Worm (Caenorhabditis elegans) whole organism, L4 larva: ENCODE measurements around the gene gsy-1.

ENCODE experiments used
- F10B5.3 ChIP-seq: sonication (generic microtip); optimal IDR thresholded peaks from 2 replicates; lab custom pipeline; 2016; ENCODE audit warnings: mild to moderate bottlenecking, missing genetic modification characterization, missing compliant biosample characterization
- F37D6.2 ChIP-seq: sonication (generic microtip); optimal IDR thresholded peaks from 2 replicates; lab custom pipeline; 2016; ENCODE audit warnings: mild to moderate bottlenecking, missing genetic modification characterization, missing compliant biosample characterization
- F44E2.7 ChIP-seq: fragments of 200-800 bp; sonication (Bioruptor generic); IDR thresholded peaks from 2 replicates; pipeline ENCODE4 v2.1.2; 2022; ENCODE audit warnings: missing genetic modification characterization, missing compliant biosample characterization
- R02D3.7 ChIP-seq: fragments of 150-350 bp; sonication (generic microtip); optimal IDR thresholded peaks from 3 replicates; lab custom pipeline; 2014; ENCODE audit warnings: missing biosample characterization, missing genetic modification characterization
- T26A8.4 ChIP-seq: fragments of 200-800 bp; sonication (Bioruptor generic); IDR thresholded peaks from 2 replicates; pipeline ENCODE4 v1.3.6; 2022; ENCODE audit warnings: missing genetic modification characterization, missing compliant biosample characterization
- Y48G9A.11 ChIP-seq: fragments of 200-800 bp; sonication (Bioruptor generic); IDR thresholded peaks from 2 replicates; pipeline ENCODE4 v1.3.6; 2022; ENCODE audit warnings: missing genetic modification reagents, missing genetic modification characterization, missing compliant biosample characterization
- Y5F2A.4 ChIP-seq: fragments of 200-800 bp; sonication (Bioruptor generic); optimal IDR thresholded peaks from 2 replicates; lab custom pipeline; 2018; ENCODE audit warnings: mild to moderate bottlenecking, missing genetic modification characterization, missing compliant biosample characterization
- ZK337.2 ChIP-seq: fragments of 200-800 bp; sonication (Bioruptor generic); IDR thresholded peaks from 2 replicates; pipeline ENCODE4 v1.3.6; 2022; ENCODE audit warnings: missing genetic modification reagents, missing genetic modification characterization, missing compliant biosample characterization
- ZK546.5 ChIP-seq, 2 experiments: sonication (generic microtip); optimal IDR thresholded peaks; 2 replicates each; lab custom pipeline; 2017; ENCODE audit warnings: missing biosample characterization in 2 of 2, missing genetic modification characterization in 2 of 2
- aly-2 ChIP-seq: sonication (generic microtip); optimal IDR thresholded peaks from 2 replicates; lab custom pipeline; 2018; ENCODE audit warnings: missing biosample characterization, missing genetic modification characterization
- arid-1 ChIP-seq: fragments of 200-800 bp; sonication (Bioruptor generic); conservative IDR thresholded peaks from 2 replicates; pipeline ENCODE4 v1.3.6; 2022; ENCODE audit warnings: missing genetic modification reagents, missing genetic modification characterization, missing compliant biosample characterization
- ceh-20 ChIP-seq: fragments of 200-800 bp; sonication (Bioruptor generic); IDR thresholded peaks from 2 replicates; pipeline ENCODE4 v1.3.6; 2022; ENCODE audit warnings: missing genetic modification reagents, missing genetic modification characterization, missing compliant biosample characterization
- ceh-32 ChIP-seq: sonication (generic microtip); optimal IDR thresholded peaks from 2 replicates; lab custom pipeline; 2016; ENCODE audit warnings: mild to moderate bottlenecking, missing genetic modification characterization, missing compliant biosample characterization; ENCODE audit not compliant: poor library complexity
- daf-16 ChIP-seq, 3 experiments: sonication (generic microtip); optimal IDR thresholded peaks; 2 replicates each; lab custom pipeline; 2016 to 2017; ENCODE audit warnings: missing genetic modification characterization in 3 of 3, missing genetic modification reagents in 3 of 3, mild to moderate bottlenecking in 2 of 3, missing compliant biosample characterization in 2 of 3, missing biosample characterization in 1 of 3, moderate library complexity in 1 of 3
- dve-1 ChIP-seq: sonication (generic microtip); optimal IDR thresholded peaks from 2 replicates; lab custom pipeline; 2017; ENCODE audit warnings: antibody characterized with exemption, mild to moderate bottlenecking, missing genetic modification characterization, missing compliant biosample characterization; ENCODE audit not compliant: insufficient read depth
- fos-1 ChIP-seq: fragments of 150-350 bp; optimal IDR thresholded peaks from 2 replicates; lab custom pipeline; 2014; ENCODE audit warnings: missing biosample characterization, missing genetic modification characterization
- hif-1 ChIP-seq, 2 experiments: sonication (generic microtip); optimal IDR thresholded peaks; 2 replicates each; lab custom pipeline; 2016 to 2017; ENCODE audit warnings: missing compliant biosample characterization in 2 of 2, missing genetic modification characterization in 2 of 2, missing genetic modification reagents in 2 of 2, missing genotype in 2 of 2, mild to moderate bottlenecking in 1 of 2
- hlh-11 ChIP-seq: fragments of 200-800 bp; sonication (Bioruptor generic); optimal IDR thresholded peaks from 2 replicates; lab custom pipeline; 2018; ENCODE audit warnings: mild to moderate bottlenecking, missing genetic modification characterization, missing compliant biosample characterization
- hlh-30 ChIP-seq: sonication (generic microtip); optimal IDR thresholded peaks from 2 replicates; lab custom pipeline; 2017; ENCODE audit warnings: antibody characterized with exemption, mild to moderate bottlenecking, missing genetic modification characterization, missing compliant biosample characterization; ENCODE audit not compliant: insufficient read depth
- lin-1 ChIP-seq: fragments of 200-800 bp; sonication (Bioruptor generic); IDR thresholded peaks from 2 replicates; pipeline ENCODE4 v1.3.6; 2022; ENCODE audit warnings: missing genetic modification reagents, missing genetic modification characterization, missing compliant biosample characterization
- lin-38 ChIP-seq: fragments of 200-800 bp; sonication (Bioruptor generic); IDR thresholded peaks from 2 replicates; pipeline ENCODE4 v1.3.6; 2022; ENCODE audit warnings: missing genetic modification reagents, missing genetic modification characterization, missing compliant biosample characterization
- mep-1 ChIP-seq: fragments of 150-350 bp; sonication (generic microtip); optimal IDR thresholded peaks from 3 replicates; lab custom pipeline; 2014; ENCODE audit warnings: missing biosample characterization, missing genetic modification characterization
- mes-2 ChIP-seq: sonication (generic microtip); optimal IDR thresholded peaks from 2 replicates; lab custom pipeline; 2016; ENCODE audit warnings: missing genotype, mild to moderate bottlenecking, missing genetic modification characterization, missing compliant biosample characterization; ENCODE audit not compliant: poor library complexity, severe bottlenecking
- nhr-10 ChIP-seq: fragments of 150-350 bp; optimal IDR thresholded peaks from 2 replicates; lab custom pipeline; 2014; ENCODE audit warnings: missing biosample characterization, missing genetic modification characterization
- nhr-102 ChIP-seq: sonication (generic microtip); optimal IDR thresholded peaks from 2 replicates; lab custom pipeline; 2016; ENCODE audit warnings: mild to moderate bottlenecking, missing genetic modification characterization, moderate library complexity, missing compliant biosample characterization
- nhr-25 ChIP-seq: sonication (generic microtip); optimal IDR thresholded peaks from 2 replicates; lab custom pipeline; 2017; ENCODE audit warnings: missing genetic modification characterization, mild to moderate bottlenecking, missing compliant biosample characterization, antibody characterized with exemption, moderate library complexity, borderline replicate concordance; ENCODE audit not compliant: insufficient read depth
- nhr-28 ChIP-seq: fragments of 150-350 bp; optimal IDR thresholded peaks from 2 replicates; lab custom pipeline; 2014; ENCODE audit warnings: missing biosample characterization, missing genetic modification characterization
- nhr-41 ChIP-seq: fragments of 200-800 bp; sonication (Bioruptor generic); IDR thresholded peaks from 2 replicates; pipeline ENCODE4 v1.3.6; 2022; ENCODE audit warnings: missing genetic modification reagents, missing genetic modification characterization, missing compliant biosample characterization
- nhr-6 ChIP-seq: fragments of 150-350 bp; optimal IDR thresholded peaks from 2 replicates; lab custom pipeline; 2014; ENCODE audit warnings: missing biosample characterization, missing genetic modification characterization
- pha-4 ChIP-seq, 2 experiments: fragments of 150-350 bp in 1 of 2; fragments of 200-800 bp in 1 of 2; sonication (Bioruptor generic) in 1 of 2; IDR thresholded peaks in 1 of 2; optimal IDR thresholded peaks in 1 of 2; 2 replicates each; pipeline versions ENCODE4 v1.3.6 to Lab custom; 2014 to 2022; ENCODE audit warnings: missing genetic modification characterization in 2 of 2, missing genetic modification reagents in 2 of 2, missing biosample characterization in 1 of 2, missing compliant biosample characterization in 1 of 2
- php-3 ChIP-seq: fragments of 200-800 bp; sonication (Bioruptor generic); IDR thresholded peaks from 2 replicates; pipeline ENCODE4 v1.3.6; 2022; ENCODE audit warnings: missing genetic modification reagents, missing genetic modification characterization, missing compliant biosample characterization
- pqm-1 ChIP-seq: sonication (generic microtip); optimal IDR thresholded peaks from 2 replicates; lab custom pipeline; 2017; ENCODE audit warnings: missing biosample characterization, missing genetic modification characterization
- rbr-2 ChIP-seq: sonication (generic microtip); optimal IDR thresholded peaks from 2 replicates; lab custom pipeline; 2016; ENCODE audit warnings: missing genotype, missing genetic modification characterization, missing compliant biosample characterization
- skn-1 ChIP-seq: fragments of 150-350 bp; optimal IDR thresholded peaks from 2 replicates; lab custom pipeline; 2014; ENCODE audit warnings: missing biosample characterization, missing genetic modification characterization
- spr-3 ChIP-seq: fragments of 200-800 bp; sonication (Bioruptor generic); optimal IDR thresholded peaks from 2 replicates; lab custom pipeline; 2018; ENCODE audit warnings: mild to moderate bottlenecking, missing genetic modification characterization, missing compliant biosample characterization
- unc-130 ChIP-seq: sonication (generic microtip); optimal IDR thresholded peaks from 2 replicates; lab custom pipeline; 2016; ENCODE audit warnings: missing genetic modification reagents, missing genetic modification characterization, missing compliant biosample characterization
- unc-62 ChIP-seq, 3 experiments: fragments of 150-350 bp in 1 of 3; sonication (generic microtip); optimal IDR thresholded peaks in 2 of 3; peaks in 1 of 3; 1 replicate in 1 of 3; 2 replicates in 2 of 3; lab custom pipeline; 2014 to 2017; ENCODE audit warnings: missing biosample characterization in 3 of 3, missing genetic modification characterization in 3 of 3, missing genetic modification reagents in 3 of 3, missing genotype in 1 of 3
- ztf-11 ChIP-seq: fragments of 150-350 bp; optimal IDR thresholded peaks from 2 replicates; lab custom pipeline; 2014; ENCODE audit warnings: missing biosample characterization, missing genetic modification characterization

Gene gsy-1

ce11 chrII:12878071-12878668, at the start of gene gsy-1:
TSS of gene gsy-1 (minus strand) at chrII:12878121.
- TF ChIP-seq T26A8.4 = no peak
- no peak for TF ChIP-seq nhr-28 (tag; lab: Kevin White, UChicago)
- no peak for TF ChIP-seq lin-1 (GFP tag; lab: Robert Waterston, UW)
- peak in 1 of 2 experiments; percentile 52 for TF ChIP-seq daf-16 (GFP tag; optimal IDR thresholded peaks at IDR 0.05; lab: Kevin White, UChicago)
- TF ChIP-seq daf-16 (tag; optimal IDR thresholded peaks at IDR 0.05; lab: Kevin White, UChicago) = no peak
- TF ChIP-seq aly-2 (tag; lab: Kevin White, UChicago) = no peak
- no peak for TF ChIP-seq Y5F2A.4
- no peak for TF ChIP-seq ceh-20 (GFP tag; lab: Robert Waterston, UW)
- TF ChIP-seq hif-1 (tag; optimal IDR thresholded peaks at IDR 0.05; lab: Kevin White, UChicago) = no peak

DNA sequence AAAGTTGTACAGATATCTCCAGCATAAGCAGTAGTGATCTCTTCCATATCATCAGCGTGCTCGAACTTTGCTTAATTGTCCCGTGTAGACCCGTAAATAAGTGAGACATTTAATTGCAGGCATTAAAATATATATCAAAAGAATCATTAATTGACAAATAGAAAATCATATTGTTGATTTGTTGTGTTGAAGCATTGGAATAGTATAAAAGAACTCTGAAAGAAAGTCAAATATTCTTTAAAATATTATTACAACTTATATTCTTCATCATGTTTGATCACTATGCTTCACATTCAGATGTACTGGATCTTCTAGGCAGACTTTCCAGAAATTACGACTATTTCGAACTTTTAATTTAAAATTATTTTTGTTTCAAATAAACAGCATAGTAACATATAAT, 47.6 kb upstream of the gsy-1 start, which contains the start of gene F58G1.8:
F58G1.8 (minus strand) TSS at position 101 of the 400 bp plus-strand sequence.
- TF ChIP-seq nhr-41 (GFP tag; lab: Robert Waterston, UW) (no peak), skn-1 (tag; lab: Kevin White, UChicago) (no peak)
- TF ChIP-seq, all 104 proteins: peak for 0

ce11 chrII:12923225-12923624, 45.3 kb upstream of the gsy-1 start:
- TF ChIP-seq ceh-32 (no peak), fos-1 (no peak), nhr-6 (tag; lab: Kevin White, UChicago) (no peak), Y48G9A.11 (GFP tag; lab: Robert Waterston, UW) (peak; percentile 86), lin-38 (GFP tag; lab: Robert Waterston, UW) (peak; percentile 61), arid-1 (GFP tag; lab: Robert Waterston, UW) (peak; percentile 67; the same call in 1 of the 2 replicates)

DNA sequence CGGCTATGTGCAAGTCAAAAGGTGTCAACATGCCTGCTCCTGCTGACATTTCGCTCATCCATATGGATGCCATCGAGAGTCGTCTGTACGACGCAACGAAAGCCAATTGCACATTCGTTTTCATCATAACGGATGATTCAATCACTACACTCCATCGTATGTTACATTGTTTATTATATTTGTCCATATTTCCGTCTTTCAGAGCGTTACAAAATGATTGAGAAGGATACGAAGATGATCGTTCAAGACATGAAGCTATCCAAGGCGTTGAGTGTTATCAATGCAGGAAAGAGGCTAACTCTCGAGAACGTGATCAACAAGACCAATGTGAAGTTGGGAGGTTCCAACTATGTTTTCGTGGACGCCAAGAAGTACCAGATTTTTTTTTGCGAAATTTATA, 43.6 kb upstream of the gsy-1 start:
- TF ChIP-seq unc-62 (GFP tag; optimal IDR thresholded peaks at IDR 0.05 in 1 of 2; lab: Kevin White, UChicago) (peak in 1 of 2 experiments; percentile 98), unc-62 (tag; optimal IDR thresholded peaks at IDR 0.05; lab: Kevin White, UChicago) (no peak), nhr-25 (tag; lab: Kevin White, UChicago) (no peak)

ce11 chrII:12918960-12919553, 41.1 kb upstream of the gsy-1 start, which contains the start of the genes F58G1.2 and wago-4:
TSS of gene F58G1.2 (minus strand) at chrII:12919010.
TSS of gene wago-4 (plus strand) at chrII:12919551.
- no peak for TF ChIP-seq F44E2.7
- no peak for TF ChIP-seq dve-1 (tag; lab: Kevin White, UChicago)
- no peak for TF ChIP-seq hlh-30 (tag; lab: Kevin White, UChicago)
- no peak for TF ChIP-seq nhr-10 (tag; lab: Kevin White, UChicago)
- TF ChIP-seq F10B5.3 = no peak
- peak; percentile 51; the same call in 1 of the 2 replicates for TF ChIP-seq lin-38 (GFP tag; lab: Robert Waterston, UW)
- TF ChIP-seq rbr-2 = no peak
- no peak for TF ChIP-seq pqm-1
- TF ChIP-seq mes-2 (tag; lab: Kevin White, UChicago) = peak; percentile 56
- no peak for TF ChIP-seq pha-4 (GFP tag; IDR thresholded peaks at IDR 0.05; lab: Robert Waterston, UW)
- TF ChIP-seq pha-4 (tag; optimal IDR thresholded peaks at IDR 0.05; lab: Kevin White, UChicago) = no peak
- TF ChIP-seq nhr-102 (tag; lab: Kevin White, UChicago) = no peak
- TF ChIP-seq ZK337.2 (GFP tag; lab: Robert Waterston, UW) = no peak
- TF ChIP-seq ZK546.5 (tag; optimal IDR thresholded peaks at IDR 0.05; lab: Kevin White, UChicago) = no peak
- TF ChIP-seq F37D6.2 (tag; lab: Kevin White, UChicago) = no peak
- TF ChIP-seq hlh-11 (tag; lab: Kevin White, UChicago) = no peak
- TF ChIP-seq mep-1 (tag; lab: Kevin White, UChicago) = no peak
- no peak for TF ChIP-seq nhr-6 (tag; lab: Kevin White, UChicago)
- no peak for TF ChIP-seq php-3 (GFP tag; lab: Robert Waterston, UW)
- no peak for TF ChIP-seq hif-1 (tag; optimal IDR thresholded peaks at IDR 0.05; lab: Kevin White, UChicago)
- TF ChIP-seq ztf-11 (tag; lab: Kevin White, UChicago) = no peak
- peak; percentile 72 for TF ChIP-seq unc-130 (GFP tag; lab: Kevin White, UChicago)
- TF ChIP-seq ceh-20 (GFP tag; lab: Robert Waterston, UW) = no peak
- TF ChIP-seq Y5F2A.4 = no peak
- TF ChIP-seq fos-1 = no peak
- TF ChIP-seq R02D3.7 = peak; percentile 60
- no peak for TF ChIP-seq spr-3 (GFP tag; lab: Kevin White, UChicago)
- TF ChIP-seq T26A8.4 = no peak
- TF ChIP-seq Y48G9A.11 (GFP tag; lab: Robert Waterston, UW) = peak; percentile 100
